Worm (Caenorhabditis elegans) whole organism, mixed stage, embryonic: ENCODE results near the gene glna-2.

Experiments used
- lin-13 ChIP-seq: fragments of 150-350 bp; optimal IDR thresholded peaks from 2 replicates; lab custom pipeline; 2014; ENCODE audit warnings: missing biosample characterization, missing genetic modification characterization
- mep-1 ChIP-seq: fragments of 150-350 bp; optimal IDR thresholded peaks from 2 replicates; lab custom pipeline; 2017; ENCODE audit warnings: missing biosample characterization, missing genetic modification reagents, missing genetic modification characterization, inconsistent platforms
- nhr-2 ChIP-seq: fragments of 150-350 bp; optimal IDR thresholded peaks from 2 replicates; lab custom pipeline; 2014; ENCODE audit warnings: missing biosample characterization, missing genetic modification characterization
- nhr-237 ChIP-seq: fragments of 150-350 bp; optimal IDR thresholded peaks from 2 replicates; lab custom pipeline; 2014; ENCODE audit warnings: missing biosample characterization, missing genetic modification characterization
- tbx-8 ChIP-seq: fragments of 200-800 bp; sonication (Bioruptor generic); optimal IDR thresholded peaks from 2 replicates; lab custom pipeline; 2018; ENCODE audit warnings: mild to moderate bottlenecking, missing genetic modification characterization, moderate library complexity, missing compliant biosample characterization
- unc-62 ChIP-seq: fragments of 150-350 bp; optimal IDR thresholded peaks from 2 replicates; lab custom pipeline; 2014; ENCODE audit warnings: missing biosample characterization, missing genetic modification reagents, missing genetic modification characterization
- ztf-11 ChIP-seq: fragments of 150-350 bp; optimal IDR thresholded peaks from 2 replicates; lab custom pipeline; 2014; ENCODE audit warnings: missing biosample characterization, missing genetic modification characterization

DNA sequence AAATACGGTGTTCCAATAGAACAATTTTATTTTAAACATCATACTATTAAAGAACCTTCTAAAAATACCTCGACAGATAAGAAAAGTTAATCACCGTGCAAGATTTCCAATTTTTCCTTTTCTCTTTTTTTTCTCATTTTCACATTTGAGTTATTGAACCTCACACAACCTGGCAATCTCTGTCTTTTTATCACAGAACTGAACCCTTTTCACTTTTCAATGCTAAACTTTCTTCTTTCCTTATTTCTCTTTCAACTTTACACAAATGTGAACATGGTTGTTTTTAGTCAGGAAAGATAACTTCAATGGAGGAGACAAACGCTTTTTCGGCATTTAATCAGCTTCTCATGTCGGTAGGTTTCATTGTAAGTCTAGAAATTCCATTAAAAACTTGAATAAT, 44.4 kb downstream of the glna-2 start, which contains the start of gene T05H10.4:
- TF ChIP-seq unc-62 (GFP tag; lab: Kevin White, UChicago) (no peak), lin-13 (tag; lab: Kevin White, UChicago) (no peak), mep-1 (tag; lab: Kevin White, UChicago) (no peak), nhr-237 (no peak), nhr-2 (no peak), ztf-11 (no peak), tbx-8 (GFP tag; lab: Kevin White, UChicago) (no peak)
